Worm (Caenorhabditis elegans) whole organism, early embryonic: ENCODE results near the gene F25F2.1.

Experiments used
- B0310.2 ChIP-seq: sonication (generic microtip); optimal IDR thresholded peaks from 2 replicates; lab custom pipeline; 2016; ENCODE audit warnings: mild to moderate bottlenecking, missing genetic modification characterization, missing compliant biosample characterization
- F13C5.2 ChIP-seq: sonication (generic microtip); optimal IDR thresholded peaks from 2 replicates; lab custom pipeline; 2017; ENCODE audit warnings: mild to moderate bottlenecking, missing genetic modification characterization, inconsistent platforms, missing compliant biosample characterization
- aly-1 ChIP-seq: sonication (generic microtip); optimal IDR thresholded peaks from 2 replicates; lab custom pipeline; 2016; ENCODE audit warnings: missing genetic modification characterization, missing compliant biosample characterization
- ama-1 ChIP-seq: fragments of 150-350 bp; optimal IDR thresholded peaks from 2 replicates; lab custom pipeline; 2014
- ets-7 ChIP-seq: sonication (generic microtip); optimal IDR thresholded peaks from 2 replicates; lab custom pipeline; 2016; ENCODE audit warnings: missing genotype, missing genetic modification characterization, missing compliant biosample characterization
- flt-1 ChIP-seq: fragments of 200-800 bp; sonication (Bioruptor generic); IDR thresholded peaks from 2 replicates; pipeline ENCODE4 v1.3.6; 2022; ENCODE audit warnings: missing genetic modification characterization, missing compliant biosample characterization
- hmbx-1 ChIP-seq: sonication (generic microtip); optimal IDR thresholded peaks from 2 replicates; lab custom pipeline; 2016; ENCODE audit warnings: mild to moderate bottlenecking, missing genetic modification characterization, missing compliant biosample characterization
- hnd-1 ChIP-seq: sonication (generic microtip); optimal IDR thresholded peaks from 2 replicates; lab custom pipeline; 2016; ENCODE audit warnings: missing genetic modification characterization, missing compliant biosample characterization
- pes-1 ChIP-seq: fragments of 200-800 bp; sonication (Bioruptor generic); IDR thresholded peaks from 2 replicates; pipeline ENCODE4 v1.3.6; 2022; ENCODE audit warnings: missing genetic modification reagents, missing genetic modification characterization, missing compliant biosample characterization
- scrt-1 ChIP-seq: fragments of 200-800 bp; sonication (Bioruptor generic); IDR thresholded peaks from 2 replicates; pipeline ENCODE4 v1.3.6; 2022; ENCODE audit warnings: missing genetic modification characterization, missing compliant biosample characterization
- sea-1 ChIP-seq: fragments of 200-800 bp; sonication (Bioruptor generic); conservative IDR thresholded peaks from 2 replicates; pipeline ENCODE4 v1.3.6; 2022; ENCODE audit warnings: missing genetic modification characterization, missing compliant biosample characterization
- tbx-37 ChIP-seq: fragments of 200-800 bp; sonication (Bioruptor generic); conservative IDR thresholded peaks from 2 replicates; pipeline ENCODE4 v1.3.6; 2022; ENCODE audit warnings: missing genetic modification reagents, missing genetic modification characterization, missing compliant biosample characterization
- tra-4 ChIP-seq: sonication (generic microtip); optimal IDR thresholded peaks from 2 replicates; lab custom pipeline; 2017; ENCODE audit warnings: missing genetic modification characterization, missing compliant biosample characterization

The F25F2.1 gene

DNA sequence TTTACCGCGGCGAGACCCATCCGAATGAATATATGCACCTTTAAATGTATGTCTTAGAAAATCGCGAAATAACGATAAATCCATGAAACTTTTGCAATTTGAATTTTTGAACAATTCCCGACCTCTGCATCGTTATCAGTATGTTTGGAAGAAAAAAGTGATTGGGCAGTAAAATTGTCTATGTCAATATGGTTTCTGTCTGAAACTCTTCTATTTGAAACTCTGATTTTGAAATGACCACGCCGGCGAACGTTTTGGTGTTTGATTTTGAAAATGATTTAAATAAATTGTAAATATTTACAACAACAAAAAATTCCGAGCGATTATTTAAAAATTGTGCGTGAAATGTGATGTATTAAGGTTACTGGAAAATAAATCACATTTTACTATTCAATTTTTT, 52.6 kb downstream of the F25F2.1 start:
- TF ChIP-seq ama-1 (no peak), tra-4 (tag; lab: Kevin White, UChicago) (no peak), B0310.2 (no peak), hnd-1 (tag; lab: Kevin White, UChicago) (no peak), aly-1 (no peak), tbx-37 (no peak), hmbx-1 (no peak), flt-1 (no peak), pes-1 (GFP tag; lab: Robert Waterston, UW) (no peak), F13C5.2 (tag; lab: Kevin White, UChicago) (no peak), sea-1 (GFP tag; lab: Robert Waterston, UW) (no peak), scrt-1 (no peak), ets-7 (tag; lab: Kevin White, UChicago) (no peak)
